Worm (Caenorhabditis elegans): ENCODE data around the gene K06G5.1.

ce11 chrX:14214520-14215023, at the start of gene K06G5.1:
- TF ChIP-seq elt-4 (tag; optimal IDR thresholded peaks at IDR 0.05), result no peak
- TF ChIP-seq tbx-2 (tag; optimal IDR thresholded peaks at IDR 0.05), result no peak
- TF ChIP-seq unc-55 (GFP tag; optimal IDR thresholded peaks at IDR 0.05), result no peak
- TF ChIP-seq npax-4 (tag; optimal IDR thresholded peaks at IDR 0.05), result no peak
- TF ChIP-seq pha-4 (tag; optimal IDR thresholded peaks at IDR 0.05), result no peak
- no peak for TF ChIP-seq ceh-18 (tag; optimal IDR thresholded peaks at IDR 0.05)
- no peak for TF ChIP-seq pqm-1 (tag; optimal IDR thresholded peaks at IDR 0.05)
- TF ChIP-seq ceh-19 (GFP tag; optimal IDR thresholded peaks at IDR 0.05), result no peak
- TF ChIP-seq fkh-10 (GFP tag; optimal IDR thresholded peaks at IDR 0.05), result no peak
- no peak for TF ChIP-seq nhr-11 (tag; optimal IDR thresholded peaks at IDR 0.05)
- TF ChIP-seq dve-1 (tag; optimal IDR thresholded peaks at IDR 0.05), result no peak
